Fruit fly (Drosophila melanogaster) whole organism, adult: ENCODE results near the gene Ude.

Source experiments
- CG11617 ChIP-seq: fragments of 200-800 bp; sonication (Bioruptor generic); optimal IDR thresholded peaks from 2 replicates; lab custom pipeline; 2017; ENCODE audit warnings: mild to moderate bottlenecking, missing biosample characterization, missing genetic modification reagents, missing genetic modification characterization
- CG12768 ChIP-seq: fragments of 200-800 bp; sonication (Bioruptor generic); optimal IDR thresholded peaks from 2 replicates; lab custom pipeline; 2017; ENCODE audit warnings: missing biosample characterization, missing genetic modification characterization, mild to moderate bottlenecking, moderate library complexity, missing genetic modification reagents
- CG14711 ChIP-seq: fragments of 200-800 bp; sonication (Bioruptor generic); optimal IDR thresholded peaks from 2 replicates; lab custom pipeline; 2018; ENCODE audit warnings: missing biosample characterization, mild to moderate bottlenecking, missing genetic modification characterization, moderate library complexity
- CG1620 ChIP-seq: fragments of 200-800 bp; sonication (Bioruptor generic); optimal IDR thresholded peaks from 2 replicates; lab custom pipeline; 2016; ENCODE audit warnings: missing biosample characterization, missing genetic modification characterization
- CG7045 ChIP-seq: fragments of 200-800 bp; sonication (Bioruptor generic); optimal IDR thresholded peaks from 2 replicates; lab custom pipeline; 2017; ENCODE audit warnings: missing biosample characterization, mild to moderate bottlenecking, missing genetic modification characterization
- CG7101 ChIP-seq: fragments of 200-800 bp; sonication (Bioruptor generic); optimal IDR thresholded peaks from 2 replicates; lab custom pipeline; 2018; ENCODE audit warnings: missing biosample characterization, mild to moderate bottlenecking, missing genetic modification characterization, moderate library complexity
- Clk ChIP-seq: fragments of 200-800 bp; sonication (Bioruptor generic); optimal IDR thresholded peaks from 2 replicates; lab custom pipeline; 2017; ENCODE audit warnings: missing biosample characterization, missing genetic modification characterization
- Hr96 ChIP-seq: fragments of 200-800 bp; sonication (Bioruptor generic); optimal IDR thresholded peaks from 2 replicates; lab custom pipeline; 2016; ENCODE audit warnings: missing biosample characterization, missing genetic modification characterization
- Mnt ChIP-seq: fragments of 200-800 bp; sonication (Bioruptor generic); optimal IDR thresholded peaks from 2 replicates; lab custom pipeline; 2016; ENCODE audit warnings: missing biosample characterization, mild to moderate bottlenecking, missing genetic modification characterization
- cic ChIP-seq: fragments of 200-800 bp; sonication (Bioruptor generic); optimal IDR thresholded peaks from 2 replicates; lab custom pipeline; 2017; ENCODE audit warnings: missing biosample characterization, mild to moderate bottlenecking, missing genetic modification characterization, moderate library complexity
- kay ChIP-seq: fragments of 200-800 bp; sonication (Bioruptor generic); peaks from one replicate; lab custom pipeline; 2016; ENCODE audit warnings: missing biosample characterization, missing genetic modification characterization, borderline replicate concordance
- ovo ChIP-seq: fragments of 200-800 bp; sonication (Bioruptor generic); optimal IDR thresholded peaks from 2 replicates; lab custom pipeline; 2016; ENCODE audit warnings: missing biosample characterization, missing genetic modification characterization
- toe ChIP-seq: fragments of 200-800 bp; sonication (Bioruptor generic); optimal IDR thresholded peaks from 2 replicates; lab custom pipeline; 2016; ENCODE audit warnings: missing biosample characterization, missing genetic modification characterization

dm6 chr3R:24812987-24813636, 13.6 kb upstream of the Ude start:
- no peak for TF ChIP-seq ovo
- TF ChIP-seq toe (GFP tag; lab: Kevin White, UChicago), result no peak
- TF ChIP-seq kay (GFP tag; lab: Kevin White, UChicago), result no peak
- no peak for TF ChIP-seq CG14711 (tag; lab: Kevin White, UChicago)
- TF ChIP-seq Hr96 (GFP tag; lab: Kevin White, UChicago), result no peak
- no peak for TF ChIP-seq cic
- no peak for TF ChIP-seq CG7101 (tag; lab: Kevin White, UChicago)
- no peak for TF ChIP-seq CG11617
- no peak for TF ChIP-seq Clk (GFP tag; lab: Kevin White, UChicago)
- TF ChIP-seq Mnt (GFP tag; lab: Kevin White, UChicago), result no peak
- TF ChIP-seq CG12768, result no peak
- TF ChIP-seq CG1620 (GFP tag; lab: Kevin White, UChicago), result no peak
- no peak for TF ChIP-seq CG7045 (GFP tag; lab: Kevin White, UChicago)
